Fruit fly (Drosophila melanogaster) whole organism, pupa: ENCODE data around the gene Ubi-p63E.

Experiments
- CG10348 ChIP-seq: fragments of 200-800 bp; sonication (Bioruptor generic); IDR thresholded peaks from 2 replicates; pipeline ENCODE4 v1.3.6; 2022; ENCODE audit warnings: missing biosample characterization, missing genetic modification characterization
- CG12605 ChIP-seq: fragments of 200-800 bp; sonication (Bioruptor generic); IDR thresholded peaks from 2 replicates; pipeline ENCODE4 v1.3.6; 2022; ENCODE audit warnings: missing biosample characterization, missing genetic modification characterization
- CG13204 ChIP-seq: fragments of 200-800 bp; sonication (Bioruptor generic); optimal IDR thresholded peaks from 2 replicates; lab custom pipeline; 2018; ENCODE audit warnings: missing biosample characterization, mild to moderate bottlenecking, missing genetic modification characterization, moderate library complexity
- CG15710 ChIP-seq: fragments of 200-800 bp; sonication (Bioruptor generic); optimal IDR thresholded peaks from 2 replicates; lab custom pipeline; 2018; ENCODE audit warnings: missing biosample characterization, mild to moderate bottlenecking, missing genetic modification characterization, moderate library complexity
- CG34367 ChIP-seq: fragments of 200-800 bp; sonication (Bioruptor generic); optimal IDR thresholded peaks from 2 replicates; lab custom pipeline; 2018; ENCODE audit warnings: missing biosample characterization, mild to moderate bottlenecking, missing genetic modification characterization
- D1 ChIP-seq: fragments of 200-800 bp; sonication (Bioruptor generic); optimal IDR thresholded peaks from 2 replicates; lab custom pipeline; 2018; ENCODE audit warnings: missing biosample characterization, mild to moderate bottlenecking, missing genetic modification characterization, moderate library complexity
- EcR ChIP-seq: fragments of 200-800 bp; sonication (Bioruptor generic); optimal IDR thresholded peaks from 3 replicates; lab custom pipeline; 2019; ENCODE audit warnings: missing biosample characterization, missing genetic modification characterization, mild to moderate bottlenecking, moderate library complexity, missing genetic modification reagents
- Pif1B ChIP-seq: fragments of 200-800 bp; sonication (Bioruptor generic); optimal IDR thresholded peaks from 3 replicates; lab custom pipeline; 2016; ENCODE audit warnings: missing biosample characterization, missing genetic modification characterization
- Snoo ChIP-seq: fragments of 200-800 bp; sonication (Bioruptor generic); optimal IDR thresholded peaks from 3 replicates; lab custom pipeline; 2017; ENCODE audit warnings: missing biosample characterization, mild to moderate bottlenecking, missing genetic modification characterization, inconsistent platforms
- gl ChIP-seq: fragments of 200-800 bp; sonication (Bioruptor generic); optimal IDR thresholded peaks from 2 replicates; lab custom pipeline; 2018; ENCODE audit warnings: missing biosample characterization, mild to moderate bottlenecking, missing genetic modification characterization
- rn ChIP-seq: fragments of 200-800 bp; sonication (Bioruptor generic); IDR thresholded peaks from 2 replicates; pipeline ENCODE4 v1.3.6; 2022; ENCODE audit warnings: missing biosample characterization, missing genetic modification characterization

DNA sequence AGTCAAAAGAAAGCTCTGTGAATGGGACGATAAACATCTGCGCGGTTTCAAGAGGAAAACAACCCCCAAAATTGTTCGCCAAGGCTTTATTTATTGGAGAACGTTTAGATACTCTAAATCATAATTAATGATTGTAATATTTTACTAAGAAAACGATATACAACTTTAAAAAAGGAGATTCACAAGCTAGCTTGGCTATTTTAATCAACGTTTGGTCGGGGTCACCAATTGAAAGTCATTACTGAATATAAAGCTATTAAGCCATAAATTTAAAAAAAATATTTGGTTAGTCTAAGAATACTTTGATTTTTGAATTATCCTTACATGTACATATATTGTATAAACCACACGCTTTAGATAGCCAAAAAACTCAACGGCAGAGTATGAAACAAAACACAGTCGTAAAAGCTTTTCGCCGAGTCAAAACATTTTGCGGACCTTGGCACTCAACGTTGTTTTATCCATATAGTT is 10.8 kb downstream of the Ubi-p63E start, which contains the start of gene Fie:
- TF ChIP-seq Snoo (tag; lab: Kevin White, UChicago) (peak; percentile 11), gl (tag; lab: Kevin White, UChicago) (no peak), D1 (tag; lab: Kevin White, UChicago) (no peak), CG34367 (peak; percentile 16), EcR (GFP tag; lab: Kevin White, UChicago) (no peak), CG12605 (no peak), CG13204 (GFP tag; lab: Kevin White, UChicago) (no peak), rn (GFP tag; lab: Robert Waterston, UW) (no peak), CG10348 (no peak), Pif1B (no peak), CG15710 (peak; percentile 55)
